Worm (Caenorhabditis elegans) whole organism, late embryonic: ENCODE measurements around the gene msra-1.

Experiments
- K02D7.2 ChIP-seq: sonication (generic microtip); optimal IDR thresholded peaks from 2 replicates; lab custom pipeline; 2017; ENCODE audit warnings: mild to moderate bottlenecking, missing genetic modification characterization, missing compliant biosample characterization
- K09A11.1 ChIP-seq: sonication (generic microtip); optimal IDR thresholded peaks from 2 replicates; lab custom pipeline; 2017; ENCODE audit warnings: antibody characterized with exemption, mild to moderate bottlenecking, missing genetic modification characterization, missing compliant biosample characterization; ENCODE audit not compliant: insufficient read depth
- ama-1 ChIP-seq: fragments of 150-350 bp; optimal IDR thresholded peaks from 2 replicates; lab custom pipeline; 2014
- ceh-19 ChIP-seq: fragments of 200-800 bp; sonication (Bioruptor generic); optimal IDR thresholded peaks from 2 replicates; lab custom pipeline; 2018; ENCODE audit warnings: mild to moderate bottlenecking, missing genetic modification characterization, missing compliant biosample characterization
- ceh-22 ChIP-seq: sonication (generic microtip); optimal IDR thresholded peaks from 2 replicates; lab custom pipeline; 2017; ENCODE audit warnings: missing biosample characterization, missing genetic modification characterization
- ceh-24 ChIP-seq: sonication (generic microtip); optimal IDR thresholded peaks from 2 replicates; lab custom pipeline; 2016; ENCODE audit warnings: mild to moderate bottlenecking, missing genetic modification characterization, missing compliant biosample characterization
- ceh-30 ChIP-seq: fragments of 150-350 bp; optimal IDR thresholded peaks from 2 replicates; lab custom pipeline; 2014; ENCODE audit warnings: missing biosample characterization, missing genetic modification characterization
- ceh-31 ChIP-seq: sonication (generic microtip); optimal IDR thresholded peaks from 2 replicates; lab custom pipeline; 2016; ENCODE audit warnings: missing genetic modification characterization, missing compliant biosample characterization
- ceh-34 ChIP-seq: sonication (generic microtip); optimal IDR thresholded peaks from 2 replicates; lab custom pipeline; 2016; ENCODE audit warnings: mild to moderate bottlenecking, missing genetic modification characterization, missing compliant biosample characterization
- ceh-45 ChIP-seq: fragments of 200-800 bp; sonication (Bioruptor generic); IDR thresholded peaks from 2 replicates; pipeline ENCODE4 v1.3.6; 2022; ENCODE audit warnings: missing genetic modification reagents, missing genetic modification characterization, missing compliant biosample characterization
- ceh-48 ChIP-seq: sonication (generic microtip); optimal IDR thresholded peaks from 2 replicates; lab custom pipeline; 2016; ENCODE audit warnings: missing genetic modification characterization, inconsistent platforms, missing compliant biosample characterization
- ceh-6 ChIP-seq: fragments of 200-800 bp; sonication (Bioruptor generic); optimal IDR thresholded peaks from 2 replicates; lab custom pipeline; 2018; ENCODE audit warnings: mild to moderate bottlenecking, missing genetic modification characterization, missing compliant biosample characterization
- ceh-9 ChIP-seq: sonication (generic microtip); optimal IDR thresholded peaks from 2 replicates; lab custom pipeline; 2016; ENCODE audit warnings: mild to moderate bottlenecking, missing genetic modification characterization, inconsistent platforms, missing compliant biosample characterization
- dve-1 ChIP-seq: sonication (generic microtip); optimal IDR thresholded peaks from 2 replicates; lab custom pipeline; 2017; ENCODE audit warnings: antibody characterized with exemption, mild to moderate bottlenecking, missing genetic modification characterization, missing compliant biosample characterization
- ets-4 ChIP-seq: sonication (generic microtip); optimal IDR thresholded peaks from 2 replicates; lab custom pipeline; 2016; ENCODE audit warnings: missing genetic modification characterization, missing compliant biosample characterization
- eyg-1 ChIP-seq: sonication (generic microtip); optimal IDR thresholded peaks from 2 replicates; lab custom pipeline; 2016; ENCODE audit warnings: missing genotype, missing genetic modification characterization, missing compliant biosample characterization
- fkh-10 ChIP-seq: fragments of 150-350 bp; optimal IDR thresholded peaks from 2 replicates; lab custom pipeline; 2014; ENCODE audit warnings: missing biosample characterization, missing genetic modification reagents, missing genetic modification characterization
- hlh-15 ChIP-seq: sonication (generic microtip); optimal IDR thresholded peaks from 2 replicates; lab custom pipeline; 2016; ENCODE audit warnings: missing genetic modification characterization, missing compliant biosample characterization
- hlh-6 ChIP-seq: sonication (generic microtip); optimal IDR thresholded peaks from 2 replicates; lab custom pipeline; 2016; ENCODE audit warnings: missing genotype, missing genetic modification characterization, missing compliant biosample characterization
- lin-11 ChIP-seq: fragments of 200-800 bp; sonication (Bioruptor generic); optimal IDR thresholded peaks from 2 replicates; lab custom pipeline; 2018; ENCODE audit warnings: mild to moderate bottlenecking, missing genetic modification characterization, missing compliant biosample characterization
- mec-3 ChIP-seq: sonication (generic microtip); optimal IDR thresholded peaks from 2 replicates; lab custom pipeline; 2016; ENCODE audit warnings: borderline replicate concordance, missing genetic modification characterization, missing compliant biosample characterization
- nhr-11 ChIP-seq: fragments of 150-350 bp; optimal IDR thresholded peaks from 2 replicates; lab custom pipeline; 2014; ENCODE audit warnings: missing biosample characterization, missing genetic modification characterization
- nhr-232 ChIP-seq: sonication (generic microtip); optimal IDR thresholded peaks from 2 replicates; lab custom pipeline; 2016; ENCODE audit warnings: missing genetic modification characterization, missing compliant biosample characterization
- npax-4 ChIP-seq: sonication (generic microtip); optimal IDR thresholded peaks from 2 replicates; lab custom pipeline; 2016; ENCODE audit warnings: missing genetic modification characterization, missing compliant biosample characterization
- odd-2 ChIP-seq: sonication (generic microtip); optimal IDR thresholded peaks from 2 replicates; lab custom pipeline; 2017; ENCODE audit warnings: antibody characterized with exemption, mild to moderate bottlenecking, missing genetic modification characterization, missing compliant biosample characterization
- pag-3 ChIP-seq: sonication (generic microtip); optimal IDR thresholded peaks from 2 replicates; lab custom pipeline; 2016; ENCODE audit warnings: missing compliant biosample characterization, missing genetic modification characterization, borderline replicate concordance
- pat-9 ChIP-seq: fragments of 200-800 bp; sonication (Bioruptor generic); optimal IDR thresholded peaks from 2 replicates; lab custom pipeline; 2018; ENCODE audit warnings: mild to moderate bottlenecking, missing genetic modification characterization, moderate library complexity, missing compliant biosample characterization
- pax-1 ChIP-seq: fragments of 150-350 bp; optimal IDR thresholded peaks from 2 replicates; lab custom pipeline; 2014; ENCODE audit warnings: missing biosample characterization, missing genetic modification characterization
- pqm-1 ChIP-seq: sonication (generic microtip); optimal IDR thresholded peaks from 2 replicates; lab custom pipeline; 2016; ENCODE audit warnings: missing genetic modification characterization, missing compliant biosample characterization
- rnt-1 ChIP-seq: sonication (generic microtip); optimal IDR thresholded peaks from 2 replicates; lab custom pipeline; 2016; ENCODE audit warnings: missing genetic modification characterization, missing compliant biosample characterization
- sox-2 ChIP-seq: fragments of 200-800 bp; sonication (Bioruptor generic); IDR thresholded peaks from 2 replicates; pipeline ENCODE4 v1.3.6; 2022; ENCODE audit warnings: missing genetic modification reagents, missing genetic modification characterization, missing compliant biosample characterization
- sox-4 ChIP-seq: sonication (generic microtip); optimal IDR thresholded peaks from 2 replicates; lab custom pipeline; 2017; ENCODE audit warnings: mild to moderate bottlenecking, missing genetic modification characterization, inconsistent platforms, missing compliant biosample characterization
- ttx-3 ChIP-seq: sonication (generic microtip); optimal IDR thresholded peaks from 2 replicates; lab custom pipeline; 2016; ENCODE audit warnings: missing genetic modification reagents, missing genetic modification characterization, missing compliant biosample characterization
- unc-86 ChIP-seq: sonication (generic microtip); optimal IDR thresholded peaks from 2 replicates; lab custom pipeline; 2016; ENCODE audit warnings: missing genetic modification characterization, missing compliant biosample characterization

msra-1 gene

ce11 chrII:7397273-7397840 is 33.5 kb upstream of the msra-1 start:
- TF ChIP-seq ceh-31 (tag; lab: Kevin White, UChicago) (peak; percentile 4), rnt-1 (tag; lab: Kevin White, UChicago) (no peak), odd-2 (tag; lab: Kevin White, UChicago) (no peak), hlh-6 (no peak), hlh-15 (tag; lab: Kevin White, UChicago) (no peak), npax-4 (tag; lab: Kevin White, UChicago) (no peak), ets-4 (tag; lab: Kevin White, UChicago) (peak; percentile 45), ceh-48 (tag; lab: Kevin White, UChicago) (no peak), K02D7.2 (tag; lab: Kevin White, UChicago) (no peak)

DNA sequence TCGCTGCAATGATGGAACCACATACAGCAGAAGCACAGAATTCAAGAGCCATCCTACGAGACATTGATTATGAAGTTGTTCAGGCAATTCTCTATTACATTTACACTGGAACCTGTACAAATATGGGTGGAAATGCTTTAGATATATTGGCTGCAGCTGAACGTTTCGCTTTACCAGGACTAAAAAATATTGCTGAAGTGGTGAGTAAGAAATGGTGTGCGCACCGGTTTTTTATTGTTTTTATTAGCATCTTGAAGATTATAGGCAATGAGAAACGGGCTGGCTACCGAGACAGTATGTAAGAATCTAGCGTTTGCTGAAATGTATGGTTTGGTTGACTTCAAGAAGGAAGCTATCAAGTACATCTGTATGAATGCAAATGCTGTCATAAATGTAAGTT is 32.2 kb upstream of the msra-1 start:
- no peak for TF ChIP-seq mec-3 (tag; lab: Kevin White, UChicago)

DNA sequence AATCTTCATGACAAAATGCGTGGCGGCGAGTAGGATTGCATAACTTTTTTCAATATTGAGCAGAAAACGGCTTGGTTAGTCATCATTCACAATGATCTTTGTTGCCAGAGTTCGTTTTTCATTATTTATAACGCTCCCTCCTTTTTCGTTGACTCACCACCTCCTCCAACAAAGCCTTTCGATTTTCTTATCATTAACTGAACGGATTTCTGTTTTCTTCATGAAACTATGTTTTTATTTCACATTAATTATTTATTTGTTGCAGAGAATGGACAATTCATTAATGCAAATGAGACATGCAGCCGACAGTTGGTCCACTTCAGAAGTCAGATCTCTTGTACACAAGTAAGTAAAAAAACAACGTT is 30.8 kb upstream of the msra-1 start, which contains the start of gene bath-44:
Gene bath-44, plus strand, starts transcription at position 266 of the 365 bp plus-strand sequence.
- TF ChIP-seq ceh-48 (tag; lab: Kevin White, UChicago): no peak
- no peak for TF ChIP-seq ceh-45 (GFP tag; lab: Robert Waterston, UW)
- no peak for TF ChIP-seq hlh-15 (tag; lab: Kevin White, UChicago)
- no peak for TF ChIP-seq ceh-19 (GFP tag; lab: Kevin White, UChicago)
- no peak for TF ChIP-seq lin-11 (tag; lab: Kevin White, UChicago)
- TF ChIP-seq dve-1 (tag; lab: Kevin White, UChicago): no peak
- no peak for TF ChIP-seq nhr-11 (tag; lab: Kevin White, UChicago)
- TF ChIP-seq ama-1: no peak

DNA sequence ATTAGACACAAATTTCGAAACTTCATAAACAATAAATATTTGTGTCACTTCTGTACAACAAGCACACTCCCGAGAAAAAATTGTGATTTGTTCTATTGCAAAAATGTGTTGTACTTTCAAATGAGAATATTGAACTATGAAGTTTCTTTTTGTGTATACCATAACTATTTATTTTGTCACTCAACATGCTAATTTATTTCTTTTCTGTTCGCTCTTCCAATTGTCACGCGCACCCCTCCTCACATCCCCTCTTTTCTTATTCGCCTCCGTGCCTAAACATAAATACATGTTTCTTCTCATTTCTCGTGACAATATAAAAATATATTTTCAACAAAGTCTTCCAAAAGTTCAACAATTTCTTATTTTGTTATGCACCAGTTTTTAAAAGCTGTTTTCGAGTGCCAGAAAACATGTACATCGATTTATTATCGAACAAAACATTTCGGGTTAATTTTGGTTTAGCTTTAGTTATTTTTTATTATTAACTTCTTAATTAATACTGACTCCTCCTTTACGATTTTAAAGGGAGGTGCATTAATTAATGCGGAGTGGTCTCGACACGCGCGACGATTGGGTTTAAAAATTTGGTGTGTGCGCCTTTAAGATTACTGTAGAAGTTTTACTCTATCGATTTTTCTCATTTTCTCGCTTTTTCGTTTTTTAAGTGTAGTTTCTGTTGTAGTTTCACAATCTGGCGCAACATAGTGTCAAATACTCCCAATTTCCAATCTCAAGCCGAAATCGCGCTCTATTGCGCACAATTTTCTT is 30.3 kb upstream of the msra-1 start:
- TF ChIP-seq ceh-6 (no peak), pat-9 (tag; lab: Kevin White, UChicago) (no peak), ceh-30 (tag; lab: Kevin White, UChicago) (no peak)

- TF ChIP-seq ceh-22 (tag; lab: Kevin White, UChicago) (no peak), K02D7.2 (tag; lab: Kevin White, UChicago) (no peak), pag-3 (no peak), mec-3 (tag; lab: Kevin White, UChicago) (no peak), nhr-232 (tag; lab: Kevin White, UChicago) (no peak), sox-2 (no peak), ceh-24 (tag; lab: Kevin White, UChicago) (no peak), unc-86 (no peak), rnt-1 (tag; lab: Kevin White, UChicago) (no peak), ceh-34 (tag; lab: Kevin White, UChicago) (no peak), ttx-3 (no peak), ceh-9 (tag; lab: Kevin White, UChicago) (no peak), fkh-10 (GFP tag; lab: Kevin White, UChicago) (no peak), pax-1 (tag; lab: Kevin White, UChicago) (no peak), K09A11.1 (no peak), ets-4 (tag; lab: Kevin White, UChicago) (no peak), pqm-1 (no peak), sox-4 (tag; lab: Kevin White, UChicago) (no peak), ceh-30 (tag; lab: Kevin White, UChicago) (no peak), eyg-1 (no peak)
These were observed 29.6 kb upstream of the msra-1 start for ce11 chrII:7393393-7393792.
